Fruit fly (Drosophila melanogaster) S2 (cell line): ENCODE results near the gene Tom40.

ENCODE experiments used
- CG8478 ChIP-seq: fragments of >200 bp; optimal IDR thresholded peaks from 2 replicates; lab custom pipeline; 2018
- CTCF ChIP-seq, 2 experiments: fragments of >200 bp; optimal IDR thresholded peaks; 2 replicates each; lab custom pipeline; 2018

dm6 chrX:7702160-7702907, 34.4 kb upstream of the Tom40 start:
- TF ChIP-seq CTCF (optimal IDR thresholded peaks at IDR 0.05; lab: Kevin White, UChicago) (no peak), CG8478 (lab: Kevin White, UChicago) (no peak)
